Fruit fly (Drosophila melanogaster) whole organism, prepupa: Measurements from ENCODE around the gene Jhbp15.

ENCODE experiments used
- Blimp-1 ChIP-seq: fragments of 200-800 bp; sonication (Bioruptor generic); optimal IDR thresholded peaks from 3 replicates; lab custom pipeline; 2017; ENCODE audit warnings: missing biosample characterization, missing genetic modification characterization, mild to moderate bottlenecking, moderate library complexity, missing genetic modification reagents
- CG10669 ChIP-seq: fragments of 200-800 bp; sonication (Bioruptor generic); optimal IDR thresholded peaks from 3 replicates; lab custom pipeline; 2018; ENCODE audit warnings: missing biosample characterization, mild to moderate bottlenecking, missing genetic modification characterization, moderate library complexity
- CG15336 ChIP-seq: fragments of 200-800 bp; sonication (Bioruptor generic); IDR thresholded peaks from 2 replicates; pipeline ENCODE4 v1.3.6; 2022; ENCODE audit warnings: missing biosample characterization, missing genetic modification characterization
- CG34406 ChIP-seq: fragments of 200-800 bp; sonication (Bioruptor generic); optimal IDR thresholded peaks from 3 replicates; lab custom pipeline; 2016; ENCODE audit warnings: missing biosample characterization, missing genetic modification characterization
- CG6792 ChIP-seq: fragments of 200-800 bp; sonication (Bioruptor generic); optimal IDR thresholded peaks from 3 replicates; lab custom pipeline; 2016; ENCODE audit warnings: missing biosample characterization, missing genetic modification characterization
- CG6854 ChIP-seq: fragments of 200-800 bp; sonication (Bioruptor generic); optimal IDR thresholded peaks from 2 replicates; lab custom pipeline; 2017; ENCODE audit warnings: missing biosample characterization, mild to moderate bottlenecking, missing genetic modification characterization
- CG7368 ChIP-seq: fragments of 200-800 bp; sonication (Bioruptor generic); optimal IDR thresholded peaks from 3 replicates; lab custom pipeline; 2016; ENCODE audit warnings: missing biosample characterization, missing genetic modification characterization
- CG8632 ChIP-seq: fragments of 200-800 bp; sonication (Bioruptor generic); optimal IDR thresholded peaks from 3 replicates; lab custom pipeline; 2016; ENCODE audit warnings: missing biosample characterization, missing genetic modification characterization
- Eip78C ChIP-seq: fragments of 200-800 bp; sonication (Bioruptor generic); peaks from one replicate; lab custom pipeline; 2016; ENCODE audit warnings: missing biosample characterization, missing genetic modification characterization
- Ets21C ChIP-seq: fragments of 200-800 bp; sonication (Bioruptor generic); optimal IDR thresholded peaks from 3 replicates; lab custom pipeline; 2016; ENCODE audit warnings: missing biosample characterization, missing genetic modification characterization
- Hr4 ChIP-seq: fragments of 200-800 bp; sonication (Bioruptor generic); optimal IDR thresholded peaks from 3 replicates; lab custom pipeline; 2016; ENCODE audit warnings: missing biosample characterization, missing genetic modification characterization
- Sox15 ChIP-seq: fragments of 200-800 bp; sonication (Bioruptor generic); optimal IDR thresholded peaks from 3 replicates; lab custom pipeline; 2016; ENCODE audit warnings: missing biosample characterization, missing genetic modification characterization
- dsx ChIP-seq: fragments of 200-800 bp; optimal IDR thresholded peaks from 3 replicates; lab custom pipeline; 2019; ENCODE audit warnings: missing biosample characterization, mild to moderate bottlenecking, missing genetic modification characterization, moderate library complexity; ENCODE audit not compliant: poor library complexity, severe bottlenecking
- svp ChIP-seq: fragments of 200-800 bp; sonication (Bioruptor generic); peaks from one replicate; lab custom pipeline; 2016; ENCODE audit warnings: missing biosample characterization, missing genetic modification characterization

dm6 chr3R:21097631-21098117, 46.9 kb upstream of the Jhbp15 start, which contains the start of gene RhoGAP93B:
- TF ChIP-seq Blimp-1 (no peak), CG6792 (peak; percentile 50), CG7368 (GFP tag; lab: Kevin White, UChicago) (peak; percentile 71), CG15336 (GFP tag; lab: Robert Waterston, UW) (peak; percentile 73), Eip78C (GFP tag; lab: Kevin White, UChicago) (peak; percentile 88), svp (GFP tag; lab: Kevin White, UChicago) (peak; percentile 92), Sox15 (GFP tag; lab: Kevin White, UChicago) (peak; percentile 30), CG6854 (GFP tag; lab: Kevin White, UChicago) (peak; percentile 34), Hr4 (GFP tag; lab: Kevin White, UChicago) (peak; percentile 90), dsx (GFP tag; lab: Kevin White, UChicago) (peak; percentile 69), CG8632 (GFP tag; lab: Kevin White, UChicago) (peak; percentile 54), CG10669 (GFP tag; lab: Kevin White, UChicago) (peak; percentile 70), Ets21C (GFP tag; lab: Kevin White, UChicago) (peak; percentile 69), CG34406 (GFP tag; lab: Kevin White, UChicago) (no peak)
